Fruit fly (Drosophila melanogaster) whole organism, wandering third instar larva: Measurements from ENCODE around the gene Rsod.

Source experiments
- Abd-B ChIP-seq: fragments of >200 bp; optimal IDR thresholded peaks from 2 replicates; lab custom pipeline; 2017; ENCODE audit warnings: missing biosample characterization, missing genetic modification characterization
- CG32264 ChIP-seq: fragments of 200-800 bp; sonication (Bioruptor generic); optimal IDR thresholded peaks from 2 replicates; lab custom pipeline; 2016; ENCODE audit warnings: missing biosample characterization, missing genetic modification characterization
- CG9705 ChIP-seq: fragments of 200-800 bp; sonication (Bioruptor generic); optimal IDR thresholded peaks from 2 replicates; lab custom pipeline; 2018; ENCODE audit warnings: missing biosample characterization, mild to moderate bottlenecking, missing genetic modification characterization
- CrebA ChIP-seq: fragments of 200-800 bp; sonication (Bioruptor generic); optimal IDR thresholded peaks from 2 replicates; lab custom pipeline; 2016; ENCODE audit warnings: missing biosample characterization, mild to moderate bottlenecking, missing genetic modification characterization, borderline replicate concordance
- Dif ChIP-seq: fragments of 200-275, 200-300 bp; sonication (Bioruptor generic); optimal IDR thresholded peaks from 2 replicates; lab custom pipeline; 2018; ENCODE audit warnings: missing biosample characterization, missing genetic modification characterization; ENCODE audit not compliant: partially characterized antibody
- GATAd ChIP-seq: sonication (Bioruptor generic); optimal IDR thresholded peaks from 2 replicates; lab custom pipeline; 2016; ENCODE audit warnings: missing biosample characterization, missing genetic modification characterization
- HLH106 ChIP-seq: fragments of 200-800 bp; optimal IDR thresholded peaks from 3 replicates; lab custom pipeline; 2019; ENCODE audit warnings: missing biosample characterization, mild to moderate bottlenecking, missing genetic modification characterization, moderate library complexity
- Hnf4 ChIP-seq: fragments of 200-800 bp; sonication (Bioruptor generic); optimal IDR thresholded peaks from 2 replicates; lab custom pipeline; 2016; ENCODE audit warnings: missing biosample characterization, mild to moderate bottlenecking, missing genetic modification characterization
- Hr83 ChIP-seq: fragments of 200-300 bp; sonication (Bioruptor generic); optimal IDR thresholded peaks from 2 replicates; lab custom pipeline; 2016; ENCODE audit warnings: missing biosample characterization, mild to moderate bottlenecking, missing genetic modification characterization, moderate library complexity; ENCODE audit not compliant: poor library complexity, severe bottlenecking
- Jra ChIP-seq: sonication (Bioruptor generic); optimal IDR thresholded peaks from 2 replicates; lab custom pipeline; 2016; ENCODE audit warnings: missing biosample characterization, missing genetic modification characterization
- Mio ChIP-seq: sonication (Bioruptor generic); optimal IDR thresholded peaks from 2 replicates; lab custom pipeline; 2016; ENCODE audit warnings: missing biosample characterization, missing genetic modification characterization
- Myc ChIP-seq: fragments of >200 bp; optimal IDR thresholded peaks from 2 replicates; lab custom pipeline; 2017
- OdsH ChIP-seq: fragments of 200-800 bp; sonication (Bioruptor generic); optimal IDR thresholded peaks from 2 replicates; lab custom pipeline; 2016; ENCODE audit warnings: missing biosample characterization, mild to moderate bottlenecking, missing genetic modification characterization
- Rel ChIP-seq, 2 experiments: fragments of 200-800 bp; sonication (Bioruptor generic) in 1 of 2; optimal IDR thresholded peaks; 2 replicates in 1 of 2; 3 replicates in 1 of 2; lab custom pipeline; 2016 to 2019; ENCODE audit warnings: mild to moderate bottlenecking in 2 of 2, missing biosample characterization in 2 of 2, missing genetic modification characterization in 2 of 2, moderate library complexity in 1 of 2
- Sp1 ChIP-seq: fragments of 200-800 bp; sonication (Bioruptor generic); optimal IDR thresholded peaks from 3 replicates; lab custom pipeline; 2019; ENCODE audit warnings: missing biosample characterization, mild to moderate bottlenecking, missing genetic modification characterization, moderate library complexity
- Vsx2 ChIP-seq: fragments of 200-300, 225-300 bp; sonication (Bioruptor generic); optimal IDR thresholded peaks from 2 replicates; lab custom pipeline; 2018; ENCODE audit warnings: missing biosample characterization, missing genetic modification characterization; ENCODE audit not compliant: partially characterized antibody
- br ChIP-seq: fragments of 200-800 bp; sonication (Bioruptor generic); optimal IDR thresholded peaks from 2 replicates; lab custom pipeline; 2016; ENCODE audit warnings: missing biosample characterization, missing genetic modification characterization
- brk ChIP-seq: fragments of 200-800 bp; sonication (Bioruptor generic); optimal IDR thresholded peaks from 2 replicates; lab custom pipeline; 2016; ENCODE audit warnings: missing biosample characterization, mild to moderate bottlenecking, missing genetic modification characterization
- dl ChIP-seq, 2 experiments: fragments of 175-275, 200-275 bp in 1 of 2; fragments of 200-275 bp in 1 of 2; sonication (Bioruptor generic); optimal IDR thresholded peaks; lab custom pipeline; 2018; ENCODE audit warnings: mild to moderate bottlenecking in 2 of 2, missing biosample characterization in 2 of 2, missing genetic modification characterization in 2 of 2, moderate library complexity in 2 of 2; ENCODE audit not compliant: partially characterized antibody in 2 of 2, insufficient read depth in 1 of 2
- dmrt93B ChIP-seq: fragments of 200-800 bp; sonication (Bioruptor generic); optimal IDR thresholded peaks from 2 replicates; lab custom pipeline; 2018; ENCODE audit warnings: missing biosample characterization, mild to moderate bottlenecking, missing genetic modification characterization
- ey ChIP-seq: fragments of 200-800 bp; sonication (Bioruptor generic); optimal IDR thresholded peaks from 2 replicates; lab custom pipeline; 2016; ENCODE audit warnings: missing biosample characterization, missing genetic modification characterization
- foxo ChIP-seq, 2 experiments: fragments of 200-800 bp; sonication (Bioruptor generic); optimal IDR thresholded peaks; 2 replicates in 1 of 2; 3 replicates in 1 of 2; lab custom pipeline; 2016 to 2017; ENCODE audit warnings: missing biosample characterization in 2 of 2, missing genetic modification characterization in 2 of 2
- fru ChIP-seq: fragments of 200-800 bp; sonication (Bioruptor generic); optimal IDR thresholded peaks from 3 replicates; lab custom pipeline; 2016; ENCODE audit warnings: missing biosample characterization, mild to moderate bottlenecking, missing genetic modification characterization
- h ChIP-seq: fragments of 200-800 bp; sonication (Bioruptor generic); optimal IDR thresholded peaks from 3 replicates; lab custom pipeline; 2016; ENCODE audit warnings: missing biosample characterization, mild to moderate bottlenecking, missing genetic modification characterization
- jim ChIP-seq: fragments of 175-275, 200-325 bp; sonication (Bioruptor generic); optimal IDR thresholded peaks from 2 replicates; lab custom pipeline; 2016; ENCODE audit warnings: missing biosample characterization, mild to moderate bottlenecking, missing genetic modification characterization
- lola ChIP-seq: fragments of >200 bp; optimal IDR thresholded peaks from 2 replicates; lab custom pipeline; 2017; ENCODE audit warnings: missing biosample characterization, missing genetic modification characterization
- psq ChIP-seq: fragments of 200-800 bp; sonication (Bioruptor generic); optimal IDR thresholded peaks from 3 replicates; lab custom pipeline; 2017; ENCODE audit warnings: missing biosample characterization, mild to moderate bottlenecking, missing genetic modification characterization, moderate library complexity
- rgr ChIP-seq: fragments of 200-800 bp; sonication (Bioruptor generic); optimal IDR thresholded peaks from 3 replicates; lab custom pipeline; 2016; ENCODE audit warnings: missing biosample characterization, mild to moderate bottlenecking, missing genetic modification characterization
- sage ChIP-seq: fragments of 200-800 bp; sonication (Bioruptor generic); optimal IDR thresholded peaks from 2 replicates; lab custom pipeline; 2016; ENCODE audit warnings: missing biosample characterization, mild to moderate bottlenecking, missing genetic modification characterization
- tai ChIP-seq: sonication (Bioruptor generic); optimal IDR thresholded peaks from 2 replicates; lab custom pipeline; 2016; ENCODE audit warnings: missing biosample characterization, missing genetic modification characterization

Rsod gene

DNA sequence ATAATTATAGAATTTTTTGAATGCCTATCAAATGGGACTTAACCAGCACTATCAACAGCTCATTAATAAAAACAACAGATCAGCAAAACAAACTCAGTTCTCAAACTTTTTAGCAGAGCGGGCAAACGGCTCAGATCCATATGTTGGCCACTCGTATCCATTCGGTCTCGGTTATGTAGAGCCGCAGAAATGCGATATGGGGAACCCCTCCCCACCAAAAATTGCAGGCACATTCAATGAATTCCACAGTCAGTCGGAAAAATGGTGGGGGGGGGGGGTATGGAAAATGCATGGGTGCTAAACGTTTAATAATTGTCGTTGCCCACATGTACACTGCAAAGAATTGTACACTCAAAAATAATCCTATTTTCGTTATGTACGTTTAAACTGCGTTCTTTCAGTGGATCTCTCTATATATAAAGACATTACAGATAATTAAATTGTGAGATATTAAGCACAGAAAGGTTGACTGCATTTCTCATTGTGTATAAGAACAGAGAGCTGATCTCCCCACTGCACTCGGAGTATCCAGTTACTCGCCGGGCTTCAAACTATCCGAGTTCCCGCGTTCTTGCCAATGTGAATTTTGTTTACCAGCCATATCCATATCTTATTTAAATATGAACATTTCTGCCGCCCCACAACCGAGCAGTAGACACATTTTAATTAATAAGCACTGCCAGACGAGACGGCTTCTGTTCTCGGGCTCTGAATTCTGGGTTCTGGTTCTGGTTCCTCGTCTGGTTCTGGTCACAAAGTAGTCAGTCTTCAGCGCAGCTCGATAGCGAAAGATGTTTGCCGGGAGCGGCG is 19.5 kb downstream of the Rsod start, which contains the start of gene CG15529:
Gene CG15529 (plus strand): TSS at position 760 of the 810 bp plus-strand sequence.
- TF ChIP-seq h (GFP tag; lab: Kevin White, UChicago) (peak; percentile 57), ey (peak; percentile 26), Sp1 (GFP tag; lab: Kevin White, UChicago) (no peak), Jra (GFP tag; lab: Kevin White, UChicago) (no peak), HLH106 (peak; percentile 39), Dif (GFP tag; lab: Kevin White, UChicago) (no peak), Hnf4 (GFP tag; lab: Kevin White, UChicago) (no peak), CG9705 (GFP tag; lab: Kevin White, UChicago) (no peak), dmrt93B (GFP tag; lab: Kevin White, UChicago) (no peak), Rel (GFP tag; optimal IDR thresholded peaks at IDR 0.05; lab: Kevin White, UChicago) (no peak), Rel (tag; optimal IDR thresholded peaks at IDR 0.05; lab: Kevin White, UChicago) (peak; percentile 11), CrebA (GFP tag; lab: Kevin White, UChicago) (no peak), fru (GFP tag; lab: Kevin White, UChicago) (no peak), foxo (GFP tag; optimal IDR thresholded peaks at IDR 0.05; lab: Kevin White, UChicago) (peak in 1 of 2 experiments; percentile 1), rgr (GFP tag; lab: Kevin White, UChicago) (peak; percentile 30), tai (GFP tag; lab: Kevin White, UChicago) (no peak), psq (GFP tag; lab: Kevin White, UChicago) (no peak)
- TF ChIP-seq, all 38 proteins: peak for 6

DNA sequence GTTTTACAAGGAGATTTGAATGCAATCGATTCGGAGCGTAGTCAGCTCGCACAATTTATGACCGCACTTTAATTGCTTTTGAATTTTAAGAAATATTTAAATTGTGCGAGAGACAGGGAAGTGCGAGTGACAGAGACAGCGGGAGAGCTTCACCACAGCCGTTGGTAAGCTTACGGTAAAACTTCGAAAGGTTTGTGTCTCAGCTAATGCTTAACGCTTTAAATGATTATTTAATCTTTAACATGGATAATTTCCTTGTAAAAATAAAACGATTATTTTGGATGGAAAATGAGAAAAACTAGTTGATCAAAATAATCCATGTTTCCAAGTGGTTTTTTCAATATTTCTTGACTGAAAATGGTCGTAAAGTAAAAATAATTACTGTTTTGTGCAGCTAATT is 20.4 kb downstream of the Rsod start:
- TF ChIP-seq Myc (lab: Kevin White, UChicago) (peak; percentile 8), Vsx2 (no peak)

DNA sequence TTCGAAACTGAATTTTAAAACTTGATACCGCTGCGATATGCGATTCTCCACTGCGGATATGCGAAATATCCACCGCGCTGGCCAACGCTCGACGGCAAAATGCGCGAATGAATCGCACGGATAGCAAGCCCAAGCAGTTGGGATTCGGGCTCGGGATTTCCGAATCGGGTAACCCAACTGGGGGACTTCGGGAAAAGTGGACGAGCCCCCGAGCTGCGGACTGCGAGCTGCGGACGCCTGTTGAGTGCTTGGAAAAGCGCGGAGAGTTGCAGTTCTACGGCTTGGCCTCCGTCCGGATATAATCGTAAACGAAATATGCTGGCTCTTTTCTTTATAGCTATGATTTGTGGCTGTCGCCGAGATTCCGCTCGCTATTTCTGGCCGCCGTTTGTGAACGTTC is 21.5 kb downstream of the Rsod start, which contains the start of gene AdoR:
Gene AdoR (minus strand): TSS at position 101 of the 400 bp plus-strand sequence.
- TF ChIP-seq HLH106 (no peak), brk (GFP tag; lab: Kevin White, UChicago) (no peak), Myc (lab: Kevin White, UChicago) (no peak), GATAd (no peak), dl (GFP tag; optimal IDR thresholded peaks at IDR 0.05; lab: Kevin White, UChicago; ENCODE audit: insufficient read depth in 1 of 2, partially characterized antibody in 2 of 2) (no peak), lola (GFP tag; lab: Kevin White, UChicago) (no peak), dmrt93B (GFP tag; lab: Kevin White, UChicago) (no peak)

DNA sequence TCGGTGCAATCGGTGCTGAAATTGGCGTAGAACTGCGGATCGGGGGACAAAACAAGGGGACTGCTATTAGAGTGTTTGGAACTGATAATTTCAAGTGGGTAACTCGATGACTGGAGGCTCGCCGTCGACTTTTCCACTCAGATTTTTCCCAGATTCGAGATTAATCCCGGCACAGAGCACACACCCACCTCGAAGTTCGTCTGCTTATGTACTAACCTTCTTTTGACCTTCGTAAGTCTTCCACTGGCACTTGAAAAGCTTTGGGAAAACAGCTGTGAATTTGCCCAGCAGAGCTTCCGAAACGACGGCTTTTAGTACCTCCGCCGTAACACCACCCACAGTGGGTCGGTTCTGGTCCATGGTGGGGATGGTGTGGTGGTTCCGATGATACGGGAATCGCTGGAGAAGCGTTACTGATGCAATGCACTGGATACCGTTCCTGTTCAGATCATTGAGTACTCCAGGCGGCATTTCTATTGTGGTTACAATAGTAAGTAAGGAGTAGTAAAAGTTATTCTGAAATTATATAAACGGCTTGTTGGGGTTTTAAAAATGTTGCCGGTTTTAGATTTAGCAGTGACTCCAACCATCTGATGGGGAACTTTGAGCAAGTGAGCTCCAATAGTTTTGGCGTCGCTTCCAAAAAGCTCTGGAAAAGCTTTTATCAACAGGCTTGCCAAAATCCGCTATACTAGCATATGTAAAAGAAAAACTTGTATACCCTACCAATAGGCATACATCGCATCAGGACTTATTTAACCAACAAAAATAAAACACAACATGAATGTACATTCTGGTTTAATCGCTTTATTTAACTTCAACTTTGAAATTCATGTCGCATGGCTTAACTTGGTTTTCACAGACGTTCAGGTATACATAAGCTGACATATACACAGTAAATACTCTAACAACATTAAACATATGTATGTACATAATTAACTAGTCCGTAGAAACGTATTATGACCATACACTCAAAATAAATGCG is 36.7 kb downstream of the Rsod start, which contains the start of gene Tpi:
Gene Tpi (minus strand): TSS at position 537 of the 985 bp plus-strand sequence.
- TF ChIP-seq Dif (GFP tag; lab: Kevin White, UChicago) (no peak), OdsH (GFP tag; lab: Kevin White, UChicago) (peak; percentile 53), dmrt93B (GFP tag; lab: Kevin White, UChicago) (no peak), br (GFP tag; lab: Kevin White, UChicago) (peak; percentile 65), Abd-B (no peak), CG32264 (no peak), HLH106 (no peak), jim (no peak), rgr (GFP tag; lab: Kevin White, UChicago) (peak; percentile 66), ey (peak; percentile 52), h (GFP tag; lab: Kevin White, UChicago) (no peak), sage (no peak), foxo (GFP tag; optimal IDR thresholded peaks at IDR 0.05; lab: Kevin White, UChicago) (peak in 1 of 2 experiments; percentile 58), Myc (lab: Kevin White, UChicago) (peak; percentile 84), Hr83 (GFP tag; lab: Kevin White, UChicago) (peak; percentile 29), lola (GFP tag; lab: Kevin White, UChicago) (no peak), Mio (no peak), psq (GFP tag; lab: Kevin White, UChicago) (peak; percentile 58), fru (GFP tag; lab: Kevin White, UChicago) (peak; percentile 60)
